Worm (Caenorhabditis elegans) whole organism, early embryonic: ENCODE measurements around the gene ZK822.9.

Experiments used
- ama-1 ChIP-seq: fragments of 150-350 bp; optimal IDR thresholded peaks from 2 replicates; lab custom pipeline; 2014
- ceh-13 ChIP-seq: fragments of 200-800 bp; sonication (Bioruptor generic); optimal IDR thresholded peaks from 2 replicates; lab custom pipeline; 2018; ENCODE audit warnings: mild to moderate bottlenecking, missing genetic modification characterization, missing compliant biosample characterization
- ets-7 ChIP-seq: sonication (generic microtip); optimal IDR thresholded peaks from 2 replicates; lab custom pipeline; 2016; ENCODE audit warnings: missing genotype, missing genetic modification characterization, missing compliant biosample characterization
- hmg-4 ChIP-seq: fragments of 200-800 bp; sonication (Bioruptor generic); optimal IDR thresholded peaks from 2 replicates; lab custom pipeline; 2018; ENCODE audit warnings: mild to moderate bottlenecking, missing genetic modification characterization, missing compliant biosample characterization
- hnd-1 ChIP-seq: sonication (generic microtip); optimal IDR thresholded peaks from 2 replicates; lab custom pipeline; 2016; ENCODE audit warnings: missing genetic modification characterization, missing compliant biosample characterization
- pes-1 ChIP-seq: fragments of 200-800 bp; sonication (Bioruptor generic); IDR thresholded peaks from 2 replicates; pipeline ENCODE4 v1.3.6; 2022; ENCODE audit warnings: missing genetic modification reagents, missing genetic modification characterization, missing compliant biosample characterization
- tbx-37 ChIP-seq: fragments of 200-800 bp; sonication (Bioruptor generic); conservative IDR thresholded peaks from 2 replicates; pipeline ENCODE4 v1.3.6; 2022; ENCODE audit warnings: missing genetic modification reagents, missing genetic modification characterization, missing compliant biosample characterization

- TF ChIP-seq pes-1 (no peak), hmg-4 (no peak), ceh-13 (no peak), hnd-1 (tag; lab: Kevin White, UChicago) (no peak), ama-1 (lab: Kevin White, UChicago) (no peak), tbx-37 (GFP tag; lab: Robert Waterston, UW) (no peak), ets-7 (no peak)
These were observed 18.0 kb upstream of the ZK822.9 start for ce11 chrIV:11897710-11898109.
